Worm (Caenorhabditis elegans): ENCODE results near the gene Y4C6B.2.
"Not testable (repeated sequence)": the region's sequence is repeated elsewhere in the genome, so short reads cannot be mapped to it uniquely, and the experiment has no call there.

DNA sequence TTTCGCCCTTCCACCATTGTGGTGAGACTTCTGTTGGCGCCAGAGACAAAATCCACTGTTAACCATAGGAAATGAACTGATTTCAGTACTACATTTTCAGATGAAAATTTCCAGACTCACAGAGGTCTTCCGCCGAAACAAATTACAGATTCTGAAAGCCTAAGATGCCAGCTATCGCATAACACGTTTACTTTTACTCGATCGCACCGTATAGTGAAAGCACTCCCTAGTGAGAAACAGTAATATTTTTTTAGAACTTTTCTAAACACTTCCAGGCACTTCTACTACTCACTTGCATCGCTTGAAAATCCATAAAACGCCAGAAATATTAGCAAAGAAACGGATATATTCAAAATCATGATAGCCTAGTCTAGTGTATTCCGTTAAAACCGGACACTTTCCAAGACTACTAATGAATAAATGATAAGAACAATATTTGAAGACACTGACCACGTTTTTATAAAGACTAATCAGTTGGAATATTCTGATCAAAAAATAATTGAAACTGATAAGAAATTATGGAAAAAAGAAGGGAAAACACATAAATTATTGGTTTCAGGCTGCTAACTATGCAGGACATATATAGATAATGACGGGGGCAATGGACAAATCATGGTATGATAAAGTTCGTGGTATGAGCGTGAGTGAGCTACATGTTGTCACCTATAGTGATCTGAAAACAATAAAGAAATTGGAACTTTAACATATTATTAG is 11.3 kb downstream of the Y4C6B.2 start, which contains the start of gene gba-4:
- TF ChIP-seq ama-1 (optimal IDR thresholded peaks at IDR 0.05); ets-4 (tag; optimal IDR thresholded peaks at IDR 0.05); ahr-1 (tag; optimal IDR thresholded peaks at IDR 0.05); fkh-6 (tag; optimal IDR thresholded peaks at IDR 0.05); dve-1 (tag; optimal IDR thresholded peaks at IDR 0.05); hlh-30 (tag; optimal IDR thresholded peaks at IDR 0.05; ENCODE audit: insufficient read depth): not testable (repeated sequence)
